Fruit fly (Drosophila melanogaster) S2 (cell line): Measurements from ENCODE around the gene CG14096.

ENCODE experiments used
- CG8478 ChIP-seq: fragments of >200 bp; optimal IDR thresholded peaks from 2 replicates; lab custom pipeline; 2018
- CTCF ChIP-seq, 2 experiments: fragments of >200 bp; optimal IDR thresholded peaks; 2 replicates each; lab custom pipeline; 2018

dm6 chr3L:19486398-19486797 lies 19.5 kb upstream of the CG14096 start, which contains the start of gene brv1:
- no peak for TF ChIP-seq CTCF (optimal IDR thresholded peaks at IDR 0.05; lab: Kevin White, UChicago)
- no peak for TF ChIP-seq CG8478 (lab: Kevin White, UChicago)
